Worm (Caenorhabditis elegans) whole organism, young adult: ENCODE results near the gene fbxa-60.

Experiments
- ama-1 ChIP-seq, 3 experiments: fragments of 150-350 bp in 1 of 3; sonication (generic microtip) in 2 of 3; optimal IDR thresholded peaks; 2 replicates each; lab custom pipeline; 2014 to 2018; ENCODE audit warnings: missing biosample characterization in 2 of 3, missing genetic modification characterization in 2 of 3, missing genetic modification reagents in 2 of 3
- athp-1 ChIP-seq: sonication (generic microtip); optimal IDR thresholded peaks from 2 replicates; lab custom pipeline; 2017; ENCODE audit warnings: mild to moderate bottlenecking, missing genetic modification characterization, missing compliant biosample characterization
- nfyb-1 ChIP-seq: fragments of 200-800 bp; sonication (Bioruptor generic); IDR thresholded peaks from 2 replicates; pipeline ENCODE4 v1.3.6; 2022; ENCODE audit warnings: missing genetic modification reagents, missing genetic modification characterization, missing compliant biosample characterization
- pha-4 ChIP-seq: fragments of 150-350 bp; sonication (generic microtip); optimal IDR thresholded peaks from 2 replicates; lab custom pipeline; 2014; ENCODE audit warnings: missing biosample characterization, missing genetic modification reagents, missing genetic modification characterization

DNA sequence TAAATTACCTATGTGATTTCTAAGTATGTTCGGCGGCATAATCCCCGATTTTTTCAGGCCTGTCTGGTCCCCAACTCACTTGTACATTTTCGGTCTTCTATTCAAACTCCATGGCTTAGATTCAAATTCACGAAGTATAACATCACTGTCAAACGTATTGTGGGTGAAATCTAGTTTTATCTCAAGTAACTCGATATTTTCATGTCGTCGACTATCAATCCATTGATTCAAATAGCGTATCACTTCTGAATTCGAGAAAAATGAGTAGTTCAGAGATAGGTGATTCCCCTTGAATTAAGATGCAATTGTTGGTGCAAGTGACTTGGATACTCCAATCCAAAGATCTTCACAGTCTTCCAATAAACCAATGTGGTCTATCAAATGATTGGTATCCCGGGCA lies 18.5 kb upstream of the fbxa-60 start:
- TF ChIP-seq athp-1 (tag; lab: Kevin White, UChicago) (no peak), nfyb-1 (GFP tag; lab: Robert Waterston, UW) (no peak), ama-1 (optimal IDR thresholded peaks at IDR 0.05; lab: Kevin White, UChicago) (no peak), ama-1 (GFP tag; optimal IDR thresholded peaks at IDR 0.05; lab: Kevin White, UChicago) (no peak), pha-4 (tag; lab: Kevin White, UChicago) (no peak)
